Fruit fly (Drosophila melanogaster): ENCODE measurements around the gene 14-3-3epsilon.

The 14-3-3epsilon gene

DNA sequence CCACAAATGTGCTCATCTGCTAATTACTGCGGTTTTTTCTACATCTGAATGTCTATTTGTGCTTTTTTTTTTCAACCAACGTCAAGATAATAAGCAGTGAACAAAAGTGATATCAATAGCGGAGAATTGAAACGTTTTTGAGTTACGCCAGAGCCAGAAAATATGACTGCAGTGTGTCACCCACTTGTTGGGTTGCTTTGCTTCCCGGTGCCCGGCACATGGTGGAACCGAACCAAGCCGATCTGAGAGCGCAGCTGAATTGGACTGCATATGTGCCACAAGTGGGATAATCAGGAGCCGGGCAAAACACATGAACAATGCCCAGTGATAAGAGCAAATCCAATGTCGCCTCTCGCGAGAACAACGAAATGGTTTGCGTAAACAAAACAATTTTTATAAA is 50.0 kb downstream of the 14-3-3epsilon start:
- TF ChIP-seq noc (tag; optimal IDR thresholded peaks at IDR 0.05), result no peak

dm6 chr3R:18294488-18294887 is 52.2 kb downstream of the 14-3-3epsilon start:
- TF ChIP-seq noc (tag; optimal IDR thresholded peaks at IDR 0.05), result no peak

DNA sequence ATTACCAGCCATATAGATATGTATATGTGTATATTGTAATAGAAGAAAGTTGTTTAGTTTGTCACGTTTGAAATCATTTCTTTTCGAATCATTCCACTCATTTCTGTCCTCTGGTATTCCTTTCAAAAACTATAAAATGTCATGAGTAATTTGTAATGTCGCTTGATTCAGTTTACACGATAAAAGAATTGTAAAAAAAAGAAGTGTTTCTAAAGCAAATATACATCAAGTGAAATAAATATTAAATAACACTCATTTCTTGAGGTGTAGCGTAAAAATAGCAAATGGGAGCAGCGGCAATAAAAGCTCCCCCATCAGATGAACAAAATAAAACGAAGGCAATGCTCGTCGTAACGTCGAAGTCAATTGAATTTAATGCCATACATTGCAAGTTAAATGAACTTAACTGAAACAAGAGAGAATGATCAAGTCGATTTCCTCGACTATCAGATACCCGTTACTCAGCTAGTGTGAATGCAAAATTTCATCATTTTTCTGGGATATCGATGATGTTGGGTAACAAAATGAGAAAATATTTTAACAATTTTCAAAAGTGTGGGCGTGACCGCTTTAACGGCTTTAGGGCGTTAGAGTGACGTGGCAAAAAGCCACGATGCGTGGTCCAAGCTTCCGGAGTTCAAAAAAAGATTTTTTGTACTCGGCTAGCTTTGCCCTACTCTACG is 53.1 kb downstream of the 14-3-3epsilon start:
- no peak for TF ChIP-seq noc (tag; optimal IDR thresholded peaks at IDR 0.05)

dm6 chr3R:18296084-18296483 is 53.8 kb downstream of the 14-3-3epsilon start:
- no peak for TF ChIP-seq noc (tag; optimal IDR thresholded peaks at IDR 0.05)

DNA sequence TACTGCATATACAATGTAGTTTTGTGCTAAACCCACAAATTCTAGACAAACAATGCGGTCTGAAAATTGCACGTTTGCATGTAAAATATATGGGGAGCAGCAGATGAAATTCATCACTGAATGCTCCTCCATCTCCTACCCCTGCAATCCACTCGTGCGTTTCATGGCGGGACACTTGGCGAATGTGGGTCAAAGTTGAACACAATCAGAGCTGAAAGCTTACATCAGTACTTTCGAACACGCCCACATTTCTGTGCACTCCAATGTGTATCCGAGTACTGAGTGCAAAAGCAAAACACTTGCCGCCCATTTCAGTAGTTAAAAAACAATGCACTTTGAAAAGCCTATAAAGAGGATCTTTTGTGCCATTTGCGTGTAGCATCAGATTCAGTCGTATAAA is 54.4 kb downstream of the 14-3-3epsilon start:
- no peak for TF ChIP-seq noc (tag; optimal IDR thresholded peaks at IDR 0.05)

dm6 chr3R:18297444-18298297 is 55.3 kb downstream of the 14-3-3epsilon start:
- TF ChIP-seq noc (tag; optimal IDR thresholded peaks at IDR 0.05), result no peak

- TF ChIP-seq noc (tag; optimal IDR thresholded peaks at IDR 0.05), result peak; percentile 30
Measured at dm6 chr3R:18298298-18298899, 56.1 kb downstream of the 14-3-3epsilon start.

DNA sequence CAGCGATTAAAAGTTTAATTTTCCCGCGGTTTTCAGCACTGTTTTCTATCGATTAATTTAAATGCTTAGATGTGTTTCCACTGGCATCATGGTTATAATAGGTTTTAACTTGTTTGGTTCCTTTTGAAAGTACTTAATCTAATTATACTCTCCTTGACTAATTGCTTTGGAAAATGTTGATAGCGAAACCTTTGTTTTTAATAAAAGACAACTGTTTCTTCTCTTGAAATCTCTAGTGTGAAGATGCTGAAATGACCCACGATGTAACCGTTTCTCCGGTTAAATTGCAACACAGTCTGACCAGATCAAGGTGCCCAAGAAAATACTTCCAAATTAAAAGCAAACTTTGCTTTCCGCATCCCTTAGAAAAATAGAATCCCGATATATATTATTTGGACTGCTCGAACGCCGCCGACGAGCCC is 56.6 kb downstream of the 14-3-3epsilon start, which contains the start of gene Dlc90F:
TSS of gene Dlc90F (plus strand) at position 330 of the 422 bp plus-strand sequence.
- TF ChIP-seq noc (tag; optimal IDR thresholded peaks at IDR 0.05), result peak; percentile 6
